Worm (Caenorhabditis elegans) whole organism, L3 larva: ENCODE measurements around the gene pfd-2.

Source experiments
- elt-3 ChIP-seq, 3 experiments: fragments of 150-350 bp in 1 of 3; sonication (generic microtip) in 2 of 3; optimal IDR thresholded peaks; 2 replicates in 2 of 3; 4 replicates in 1 of 3; lab custom pipeline; 2014 to 2017; ENCODE audit warnings: missing biosample characterization in 3 of 3, missing genetic modification characterization in 3 of 3
- nhr-23 ChIP-seq: fragments of 150-350 bp; optimal IDR thresholded peaks from 2 replicates; lab custom pipeline; 2014; ENCODE audit warnings: missing biosample characterization, missing genetic modification reagents, missing genetic modification characterization
- tbx-2 ChIP-seq: sonication (generic microtip); optimal IDR thresholded peaks from 2 replicates; lab custom pipeline; 2016; ENCODE audit warnings: mild to moderate bottlenecking, missing genetic modification characterization, missing compliant biosample characterization

DNA sequence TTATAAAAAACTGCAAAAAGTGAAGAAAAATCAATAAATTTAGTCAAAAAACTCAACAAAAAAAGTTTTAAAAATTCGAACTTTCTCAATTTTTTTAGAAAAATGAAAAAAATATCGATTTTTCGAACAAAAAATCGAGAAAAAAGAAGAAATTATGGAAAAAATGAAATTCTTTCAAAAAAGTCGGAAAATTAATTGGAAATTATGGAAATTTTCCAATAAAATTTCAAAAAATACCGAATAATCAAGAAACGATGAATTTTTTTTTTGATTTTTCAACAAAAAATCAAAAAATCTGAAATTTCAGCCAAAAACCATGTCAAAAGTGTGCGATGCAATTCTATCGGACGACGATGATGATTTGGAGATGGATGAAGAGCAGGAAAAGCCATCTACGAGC, 2.2 kb downstream of the pfd-2 start, which contains the start of gene H20J04.4:
- no peak for TF ChIP-seq elt-3 (tag; optimal IDR thresholded peaks at IDR 0.05; lab: Kevin White, UChicago)
- no peak for TF ChIP-seq tbx-2
- TF ChIP-seq nhr-23 (tag; lab: Kevin White, UChicago), result no peak
